Fruit fly (Drosophila melanogaster) whole organism, embryonic: ENCODE measurements around the gene IntS10.

Experiments
- BtbVII ChIP-seq: fragments of 200-800 bp; sonication (Bioruptor generic); optimal IDR thresholded peaks from 3 replicates; lab custom pipeline; 2017; ENCODE audit warnings: missing biosample characterization, mild to moderate bottlenecking, missing genetic modification characterization
- CG11696 ChIP-seq: fragments of 200-800 bp; sonication (Bioruptor generic); IDR thresholded peaks from 2 replicates; pipeline ENCODE4 v1.3.6; 2022; ENCODE audit warnings: missing biosample characterization, missing genetic modification characterization
- CG12236 ChIP-seq: fragments of 200-800 bp; sonication (Bioruptor generic); optimal IDR thresholded peaks from 2 replicates; lab custom pipeline; 2016; ENCODE audit warnings: missing biosample characterization, missing genetic modification characterization
- CG12391 ChIP-seq: fragments of 200-800 bp; sonication (Bioruptor generic); optimal IDR thresholded peaks from 3 replicates; lab custom pipeline; 2018; ENCODE audit warnings: missing biosample characterization, mild to moderate bottlenecking, missing genetic modification characterization, moderate library complexity
- CG14710 ChIP-seq: fragments of 200-800 bp; sonication (Bioruptor generic); optimal IDR thresholded peaks from 3 replicates; lab custom pipeline; 2019; ENCODE audit warnings: missing biosample characterization, mild to moderate bottlenecking, missing genetic modification characterization, moderate library complexity
- CG14860 ChIP-seq: fragments of 200-800 bp; sonication (Bioruptor generic); IDR thresholded peaks from 3 replicates; pipeline ENCODE4 v1.3.6; 2022; ENCODE audit warnings: missing biosample characterization, missing genetic modification characterization; ENCODE audit not compliant: partially characterized antibody
- CG16813 ChIP-seq: fragments of 200-800 bp; sonication (Bioruptor generic); IDR thresholded peaks from 3 replicates; pipeline ENCODE4 v1.3.6; 2022; ENCODE audit warnings: missing biosample characterization, missing genetic modification characterization; ENCODE audit not compliant: partially characterized antibody
- CG2129 ChIP-seq: fragments of 200-800 bp; sonication (Bioruptor generic); IDR thresholded peaks from 2 replicates; pipeline ENCODE4 v1.3.6; 2022; ENCODE audit warnings: missing biosample characterization, missing genetic modification characterization; ENCODE audit not compliant: partially characterized antibody
- CG2199 ChIP-seq: fragments of 200-800 bp; sonication (Bioruptor generic); IDR thresholded peaks from 3 replicates; pipeline ENCODE4 v1.3.6; 2022; ENCODE audit warnings: missing biosample characterization, missing genetic modification characterization
- CG32532 ChIP-seq: fragments of 200-800 bp; sonication (Bioruptor generic); IDR thresholded peaks from 2 replicates; pipeline ENCODE4 v1.3.6; 2022; ENCODE audit warnings: missing biosample characterization, missing genetic modification characterization
- CG3726 ChIP-seq: fragments of 200-800 bp; sonication (Bioruptor generic); IDR thresholded peaks from 3 replicates; pipeline ENCODE4, ENCODE4 v1.3.6; 2022; ENCODE audit warnings: missing biosample characterization, missing genetic modification characterization
- CG4424 ChIP-seq: fragments of 200-800 bp; sonication (Bioruptor generic); optimal IDR thresholded peaks from 3 replicates; lab custom pipeline; 2016; ENCODE audit warnings: missing biosample characterization, missing genetic modification characterization
- CG7556 ChIP-seq: fragments of 200-800 bp; sonication (Bioruptor generic); optimal IDR thresholded peaks from 2 replicates; lab custom pipeline; 2017; ENCODE audit warnings: missing biosample characterization, mild to moderate bottlenecking, missing genetic modification characterization
- CG7786 ChIP-seq: fragments of 200-800 bp; sonication (Bioruptor generic); optimal IDR thresholded peaks from 2 replicates; lab custom pipeline; 2016; ENCODE audit warnings: missing biosample characterization, missing genetic modification characterization
- CG7987 ChIP-seq: fragments of 200-800 bp; sonication (Bioruptor generic); optimal IDR thresholded peaks from 2 replicates; lab custom pipeline; 2018; ENCODE audit warnings: missing biosample characterization, mild to moderate bottlenecking, missing genetic modification characterization, moderate library complexity
- CG8924 ChIP-seq: fragments of 200-800 bp; optimal IDR thresholded peaks from 3 replicates; lab custom pipeline; 2019; ENCODE audit warnings: missing biosample characterization, mild to moderate bottlenecking, missing genetic modification characterization, moderate library complexity
- CG9797 ChIP-seq: fragments of 200-800 bp; sonication (Bioruptor generic); optimal IDR thresholded peaks from 3 replicates; lab custom pipeline; 2018; ENCODE audit warnings: missing biosample characterization, mild to moderate bottlenecking, missing genetic modification characterization
- Doc3 ChIP-seq: fragments of 200-800 bp; sonication (Bioruptor generic); IDR thresholded peaks from 3 replicates; pipeline ENCODE4 v1.3.6; 2022; ENCODE audit warnings: missing biosample characterization, missing genetic modification characterization; ENCODE audit not compliant: partially characterized antibody
- HLH4C ChIP-seq: fragments of 200-800 bp; sonication (Bioruptor generic); IDR thresholded peaks from 3 replicates; pipeline ENCODE4 v1.3.6; 2022; ENCODE audit warnings: missing biosample characterization, missing genetic modification characterization; ENCODE audit not compliant: partially characterized antibody
- HmgZ ChIP-seq: fragments of 200-800 bp; sonication (Bioruptor generic); optimal IDR thresholded peaks from 2 replicates; lab custom pipeline; 2018; ENCODE audit warnings: missing biosample characterization, mild to moderate bottlenecking, missing genetic modification characterization
- Hsf ChIP-seq: fragments of 200-800 bp; sonication (Bioruptor generic); optimal IDR thresholded peaks from 3 replicates; lab custom pipeline; 2016; ENCODE audit warnings: missing biosample characterization, missing genetic modification characterization
- Jarid2 ChIP-seq: fragments of 200-800 bp; sonication (Bioruptor generic); optimal IDR thresholded peaks from 3 replicates; lab custom pipeline; 2017; ENCODE audit warnings: mild to moderate bottlenecking, missing biosample characterization, missing genetic modification reagents, missing genetic modification characterization
- MESR4 ChIP-seq: fragments of 200-800 bp; sonication (Bioruptor generic); optimal IDR thresholded peaks from 2 replicates; lab custom pipeline; 2018; ENCODE audit warnings: missing biosample characterization, mild to moderate bottlenecking, missing genetic modification characterization, moderate library complexity
- NC2β ChIP-seq: fragments of 200-800 bp; sonication (Bioruptor generic); optimal IDR thresholded peaks from 2 replicates; lab custom pipeline; 2016; ENCODE audit warnings: missing biosample characterization, missing genetic modification characterization
- Rfx ChIP-seq: fragments of 200-800 bp; sonication (Bioruptor generic); IDR thresholded peaks from 2 replicates; pipeline ENCODE4 v1.3.6; 2022; ENCODE audit warnings: missing biosample characterization, missing genetic modification characterization
- Scr ChIP-seq: fragments of 200-800 bp; sonication (Bioruptor generic); IDR thresholded peaks from 2 replicates; pipeline ENCODE4 v1.3.6; 2022; ENCODE audit warnings: missing biosample characterization, missing genetic modification characterization; ENCODE audit not compliant: partially characterized antibody
- ato ChIP-seq: fragments of 200-800 bp; sonication (Bioruptor generic); IDR thresholded peaks from 2 replicates; pipeline ENCODE4 v1.3.6; 2022; ENCODE audit warnings: missing biosample characterization, missing genetic modification characterization; ENCODE audit not compliant: partially characterized antibody
- cato ChIP-seq: fragments of 200-800 bp; sonication (Bioruptor generic); optimal IDR thresholded peaks from 2 replicates; lab custom pipeline; 2016; ENCODE audit warnings: missing biosample characterization, missing genetic modification characterization, borderline replicate concordance
- chif ChIP-seq, 2 experiments: fragments of 200-800 bp; sonication (Bioruptor generic); optimal IDR thresholded peaks; 3 replicates each; lab custom pipeline; 2016; ENCODE audit warnings: missing biosample characterization in 2 of 2, missing genetic modification characterization in 2 of 2
- chn ChIP-seq: fragments of 200-800 bp; sonication (Bioruptor generic); optimal IDR thresholded peaks from 2 replicates; lab custom pipeline; 2016; ENCODE audit warnings: missing biosample characterization, missing genetic modification characterization
- hb ChIP-seq: fragments of 200-800 bp; sonication (Bioruptor generic); IDR thresholded peaks from 3 replicates; pipeline ENCODE4 v1.3.6; 2022; ENCODE audit warnings: missing biosample characterization, missing genetic modification characterization; ENCODE audit not compliant: partially characterized antibody
- lbe ChIP-seq: fragments of 200-800 bp; sonication (Bioruptor generic); optimal IDR thresholded peaks from 2 replicates; lab custom pipeline; 2016; ENCODE audit warnings: missing biosample characterization, mild to moderate bottlenecking, missing genetic modification characterization
- maf-S ChIP-seq: fragments of 200-800 bp; sonication (Bioruptor generic); optimal IDR thresholded peaks from 2 replicates; lab custom pipeline; 2016; ENCODE audit warnings: missing biosample characterization, missing genetic modification characterization
- nerfin-1 ChIP-seq: fragments of 200-800 bp; sonication (Bioruptor generic); optimal IDR thresholded peaks from 3 replicates; lab custom pipeline; 2019; ENCODE audit warnings: missing biosample characterization, mild to moderate bottlenecking, missing genetic modification characterization, moderate library complexity
- pan ChIP-seq, 4 experiments: fragments of >200 bp in 3 of 4; fragments of 200-800 bp in 1 of 4; sonication (Bioruptor generic) in 1 of 4; optimal IDR thresholded peaks in 3 of 4; IDR thresholded peaks in 1 of 4; 2 replicates each; pipeline versions ENCODE4 v1.3.6 to Lab custom; 2017 to 2022; ENCODE audit warnings: missing biosample characterization in 2 of 4, missing genetic modification characterization in 2 of 4, mixed read lengths in 1 of 4
- pb ChIP-seq: fragments of 200-800 bp; sonication (Bioruptor generic); optimal IDR thresholded peaks from 3 replicates; lab custom pipeline; 2016; ENCODE audit warnings: missing biosample characterization, missing genetic modification characterization
- pfk ChIP-seq: fragments of 200-800 bp; sonication (Bioruptor generic); optimal IDR thresholded peaks from 2 replicates; lab custom pipeline; 2018; ENCODE audit warnings: missing biosample characterization, mild to moderate bottlenecking, missing genetic modification characterization, moderate library complexity
- phol ChIP-seq: fragments of 200-800 bp; sonication (Bioruptor generic); optimal IDR thresholded peaks from 3 replicates; lab custom pipeline; 2018; ENCODE audit warnings: missing biosample characterization, mild to moderate bottlenecking, missing genetic modification characterization, moderate library complexity
- psq ChIP-seq: fragments of 200-800 bp; sonication (Bioruptor generic); optimal IDR thresholded peaks from 2 replicates; lab custom pipeline; 2017; ENCODE audit warnings: missing biosample characterization, missing genetic modification characterization
- pzg ChIP-seq: fragments of 200-800 bp; sonication (Bioruptor generic); optimal IDR thresholded peaks from 3 replicates; lab custom pipeline; 2018; ENCODE audit warnings: missing biosample characterization, mild to moderate bottlenecking, missing genetic modification characterization, moderate library complexity
- salm ChIP-seq: fragments of 200-800 bp; sonication (Bioruptor generic); optimal IDR thresholded peaks from 2 replicates; lab custom pipeline; 2018; ENCODE audit warnings: missing biosample characterization, mild to moderate bottlenecking, missing genetic modification characterization
- scrt ChIP-seq: fragments of 200-800 bp; sonication (Bioruptor generic); optimal IDR thresholded peaks from 2 replicates; lab custom pipeline; 2018; ENCODE audit warnings: missing biosample characterization, mild to moderate bottlenecking, missing genetic modification characterization, moderate library complexity
- slou ChIP-seq: fragments of 200-800 bp; sonication (Bioruptor generic); optimal IDR thresholded peaks from 3 replicates; lab custom pipeline; 2016; ENCODE audit warnings: missing biosample characterization, missing genetic modification characterization
- sug ChIP-seq: fragments of 200-800 bp; optimal IDR thresholded peaks from 2 replicates; lab custom pipeline; 2019; ENCODE audit warnings: missing biosample characterization, mild to moderate bottlenecking, missing genetic modification characterization, moderate library complexity
- vnd ChIP-seq: fragments of 200-800 bp; sonication (Bioruptor generic); IDR thresholded peaks from 3 replicates; pipeline ENCODE4 v1.3.6; 2022; ENCODE audit warnings: missing biosample characterization, missing genetic modification characterization; ENCODE audit not compliant: partially characterized antibody
- vvl ChIP-seq: fragments of 200-800 bp; sonication (Bioruptor generic); IDR thresholded peaks from 2 replicates; pipeline ENCODE4 v1.3.6; 2022; ENCODE audit warnings: missing biosample characterization, missing genetic modification characterization
- wek ChIP-seq: fragments of 200-800 bp; sonication (Bioruptor generic); optimal IDR thresholded peaks from 3 replicates; lab custom pipeline; 2018; ENCODE audit warnings: missing biosample characterization, mild to moderate bottlenecking, missing genetic modification characterization, moderate library complexity

The IntS10 gene

dm6 chr3L:3818566-3819325 lies 12.2 kb downstream of the IntS10 start, which contains the start of gene enc (continued):
- TF ChIP-seq CG7556 (GFP tag; lab: Kevin White, UChicago) = no peak
- no peak for TF ChIP-seq chn
- peak; percentile 77 for TF ChIP-seq pzg
- TF ChIP-seq slou = no peak
- TF ChIP-seq HmgZ (tag; lab: Kevin White, UChicago) = peak; percentile 37
- peak; percentile 92 for TF ChIP-seq ato (GFP tag; lab: Robert Waterston, UW)
- peak; percentile 90 for TF ChIP-seq Doc3 (GFP tag; lab: Robert Waterston, UW)
- peak; percentile 34 for TF ChIP-seq CG14710
- TF ChIP-seq pan (optimal IDR thresholded peaks at IDR 0.05; lab: Kevin White, UChicago) = no peak
- TF ChIP-seq pan (GFP tag; optimal IDR thresholded peaks at IDR 0.05 in 1 of 2, IDR thresholded peaks at IDR 0.05 in 1 of 2) = no peak
- TF ChIP-seq MESR4 (GFP tag; lab: Kevin White, UChicago) = peak; percentile 82
- TF ChIP-seq Scr (GFP tag; lab: Robert Waterston, UW) = peak; percentile 94
- TF ChIP-seq CG16813 = peak; percentile 95
- no peak for TF ChIP-seq BtbVII (GFP tag; lab: Kevin White, UChicago)
- no peak for TF ChIP-seq pfk (GFP tag; lab: Kevin White, UChicago)
- peak; percentile 8 for TF ChIP-seq Hsf (GFP tag; lab: Kevin White, UChicago)
- TF ChIP-seq CG3726 (GFP tag; lab: Robert Waterston, UW) = no peak
- peak; percentile 36 for TF ChIP-seq sug
- TF ChIP-seq scrt (GFP tag; lab: Kevin White, UChicago) = peak; percentile 8
- peak; percentile 15 for TF ChIP-seq NC2β (GFP tag; lab: Kevin White, UChicago)
- TF ChIP-seq HLH4C (GFP tag; lab: Robert Waterston, UW) = peak; percentile 94
- peak; percentile 28 for TF ChIP-seq phol (tag; lab: Kevin White, UChicago)
- TF ChIP-seq CG14860 (GFP tag; lab: Robert Waterston, UW) = peak; percentile 93
- TF ChIP-seq CG32532 (GFP tag; lab: Robert Waterston, UW) = peak; percentile 30; the same call in 1 of the 2 replicates
- TF ChIP-seq wek (GFP tag; lab: Kevin White, UChicago) = no peak
- no peak for TF ChIP-seq CG4424
- TF ChIP-seq CG9797 = peak; percentile 7
- TF ChIP-seq vnd (GFP tag; lab: Robert Waterston, UW) = peak; percentile 97
- TF ChIP-seq lbe (GFP tag; lab: Kevin White, UChicago) = peak; percentile 14
- no peak for TF ChIP-seq CG12236 (GFP tag; lab: Kevin White, UChicago)
- TF ChIP-seq CG8924 = peak; percentile 19
- no peak for TF ChIP-seq salm
- TF ChIP-seq cato (GFP tag; lab: Kevin White, UChicago) = no peak
- TF ChIP-seq Jarid2 (GFP tag; lab: Kevin White, UChicago) = peak; percentile 11
- no peak for TF ChIP-seq CG7987 (GFP tag; lab: Kevin White, UChicago)
- peak; percentile 71 for TF ChIP-seq CG2129
- TF ChIP-seq CG7786 = no peak
- peak; percentile 95 for TF ChIP-seq hb (GFP tag; lab: Robert Waterston, UW)
- peak; percentile 42; the same call in 1 of the 2 replicates for TF ChIP-seq Rfx (GFP tag; lab: Robert Waterston, UW)
- peak; percentile 8 for TF ChIP-seq maf-S
- TF ChIP-seq psq (GFP tag; lab: Kevin White, UChicago) = no peak
- peak in 1 of 2 experiments; percentile 16 for TF ChIP-seq chif (GFP tag; optimal IDR thresholded peaks at IDR 0.05; lab: Kevin White, UChicago)
- no peak for TF ChIP-seq CG11696
- 0 out of 3 replicates have a peak, but pooled peaks have one; percentile 14 for TF ChIP-seq CG2199 (GFP tag; lab: Robert Waterston, UW)
- TF ChIP-seq vvl = no peak; the same call in 1 of the 2 replicates
- TF ChIP-seq pb (GFP tag; lab: Kevin White, UChicago) = no peak
- TF ChIP-seq nerfin-1 = peak; percentile 4
- TF ChIP-seq CG12391 (tag; lab: Kevin White, UChicago) = peak; percentile 34
